Worm (Caenorhabditis elegans) whole organism, L3 larva: Measurements from ENCODE around the gene tbx-38.

Experiments
- ama-1 ChIP-seq: fragments of 150-350 bp; optimal IDR thresholded peaks from 2 replicates; lab custom pipeline; 2018
- ztf-11 ChIP-seq: fragments of 150-350 bp; optimal IDR thresholded peaks from 2 replicates; lab custom pipeline; 2014; ENCODE audit warnings: missing biosample characterization, missing genetic modification characterization

- TF ChIP-seq ztf-11 (tag; lab: Kevin White, UChicago): no peak
- no peak for TF ChIP-seq ama-1 (lab: Kevin White, UChicago)
Observed at ce11 chrIII:11742191-11742590, 43.7 kb downstream of the tbx-38 start.
